Worm (Caenorhabditis elegans) whole organism, mixed stage, embryonic: ENCODE data around the gene C10A4.6.
A peak's percentile ranks its signal among the peaks of the same experiment; 100 is the strongest.
"Not testable (repeated sequence)": the region's sequence is repeated elsewhere in the genome, so short reads cannot be mapped to it uniquely, and the experiment has no call there.

Experiments
- M03D4.4 ChIP-seq: sonication (generic microtip); optimal IDR thresholded peaks from 2 replicates; lab custom pipeline; 2017; ENCODE audit warnings: mild to moderate bottlenecking, missing genetic modification characterization, missing compliant biosample characterization
- bed-3 ChIP-seq: fragments of 200-800 bp; sonication (Bioruptor generic); optimal IDR thresholded peaks from 3 replicates; lab custom pipeline; 2018; ENCODE audit warnings: mild to moderate bottlenecking, missing genetic modification characterization, moderate library complexity, missing compliant biosample characterization
- blmp-1 ChIP-seq: fragments of 150-350 bp; optimal IDR thresholded peaks from 2 replicates; lab custom pipeline; 2014; ENCODE audit warnings: missing biosample characterization, missing genetic modification characterization
- ceh-39 ChIP-seq: fragments of 150-350 bp; optimal IDR thresholded peaks from 2 replicates; lab custom pipeline; 2014; ENCODE audit warnings: missing biosample characterization, missing genetic modification characterization
- ceh-43 ChIP-seq: fragments of 200-800 bp; sonication (Bioruptor generic); optimal IDR thresholded peaks from 2 replicates; lab custom pipeline; 2018; ENCODE audit warnings: mild to moderate bottlenecking, missing genetic modification characterization, moderate library complexity, missing compliant biosample characterization
- ces-1 ChIP-seq: fragments of 150-350 bp; optimal IDR thresholded peaks from 2 replicates; lab custom pipeline; 2014; ENCODE audit warnings: missing biosample characterization, missing genetic modification reagents, missing genetic modification characterization
- cnd-1 ChIP-seq: fragments of 200-800 bp; sonication (Bioruptor generic); optimal IDR thresholded peaks from 2 replicates; lab custom pipeline; 2018; ENCODE audit warnings: mild to moderate bottlenecking, missing genetic modification characterization, missing compliant biosample characterization
- drap-1 ChIP-seq: fragments of 200-800 bp; sonication (Bioruptor generic); optimal IDR thresholded peaks from 3 replicates; lab custom pipeline; 2018; ENCODE audit warnings: mild to moderate bottlenecking, missing genetic modification characterization, missing compliant biosample characterization
- elt-1 ChIP-seq: sonication (generic microtip); optimal IDR thresholded peaks from 2 replicates; lab custom pipeline; 2017; ENCODE audit warnings: missing genetic modification characterization, mild to moderate bottlenecking, missing compliant biosample characterization, antibody characterized with exemption, moderate library complexity, borderline replicate concordance; ENCODE audit not compliant: insufficient read depth
- elt-3 ChIP-seq: fragments of 150-350 bp; optimal IDR thresholded peaks from 2 replicates; lab custom pipeline; 2014; ENCODE audit warnings: missing biosample characterization, missing genetic modification characterization
- ham-2 ChIP-seq: fragments of 200-800 bp; sonication (Bioruptor generic); optimal IDR thresholded peaks from 2 replicates; lab custom pipeline; 2018; ENCODE audit warnings: mild to moderate bottlenecking, missing genetic modification characterization, missing compliant biosample characterization
- hlh-1 ChIP-seq: fragments of 150-350 bp; optimal IDR thresholded peaks from 2 replicates; lab custom pipeline; 2014; ENCODE audit warnings: missing biosample characterization, missing genetic modification reagents, missing genetic modification characterization
- lin-13 ChIP-seq: fragments of 150-350 bp; optimal IDR thresholded peaks from 2 replicates; lab custom pipeline; 2014; ENCODE audit warnings: missing biosample characterization, missing genetic modification characterization
- lsy-2 ChIP-seq: fragments of 150-350 bp; optimal IDR thresholded peaks from 2 replicates; lab custom pipeline; 2014; ENCODE audit warnings: missing biosample characterization, missing genetic modification characterization
- mab-5 ChIP-seq: fragments of 150-350 bp; optimal IDR thresholded peaks from 2 replicates; lab custom pipeline; 2014; ENCODE audit warnings: missing biosample characterization, missing genetic modification characterization
- mls-2 ChIP-seq: sonication (generic microtip); optimal IDR thresholded peaks from 2 replicates; lab custom pipeline; 2016; ENCODE audit warnings: mild to moderate bottlenecking, missing genetic modification characterization, moderate library complexity, missing compliant biosample characterization
- nhr-12 ChIP-seq: fragments of 150-350 bp; optimal IDR thresholded peaks from 2 replicates; lab custom pipeline; 2014; ENCODE audit warnings: missing biosample characterization, missing genetic modification characterization
- nhr-237 ChIP-seq: fragments of 150-350 bp; optimal IDR thresholded peaks from 2 replicates; lab custom pipeline; 2014; ENCODE audit warnings: missing biosample characterization, missing genetic modification characterization
- nhr-28 ChIP-seq: fragments of 150-350 bp; optimal IDR thresholded peaks from 2 replicates; lab custom pipeline; 2014; ENCODE audit warnings: missing biosample characterization, missing genetic modification characterization
- nhr-76 ChIP-seq: sonication (generic microtip); optimal IDR thresholded peaks from 2 replicates; lab custom pipeline; 2017; ENCODE audit warnings: missing biosample characterization, missing genetic modification characterization
- pha-4 ChIP-seq: fragments of 150-350 bp; optimal IDR thresholded peaks from 2 replicates; lab custom pipeline; 2018; ENCODE audit warnings: missing biosample characterization, missing genetic modification reagents, missing genetic modification characterization
- sem-2 ChIP-seq: fragments of 200-800 bp; sonication (Bioruptor generic); optimal IDR thresholded peaks from 2 replicates; lab custom pipeline; 2018; ENCODE audit warnings: mild to moderate bottlenecking, missing genetic modification characterization, missing compliant biosample characterization
- snpc-4 ChIP-seq: fragments of 150-350 bp; optimal IDR thresholded peaks from 2 replicates; lab custom pipeline; 2014; ENCODE audit warnings: missing biosample characterization, missing genetic modification characterization
- sptf-1 ChIP-seq: sonication (generic microtip); optimal IDR thresholded peaks from 2 replicates; lab custom pipeline; 2017; ENCODE audit warnings: mild to moderate bottlenecking, missing genetic modification characterization, moderate library complexity, missing compliant biosample characterization
- tbx-8 ChIP-seq: fragments of 200-800 bp; sonication (Bioruptor generic); optimal IDR thresholded peaks from 2 replicates; lab custom pipeline; 2018; ENCODE audit warnings: mild to moderate bottlenecking, missing genetic modification characterization, moderate library complexity, missing compliant biosample characterization
- unc-120 ChIP-seq: sonication (generic microtip); optimal IDR thresholded peaks from 2 replicates; lab custom pipeline; 2017; ENCODE audit warnings: missing genetic modification characterization, missing compliant biosample characterization; ENCODE audit not compliant: poor library complexity, severe bottlenecking
- unc-62 ChIP-seq: fragments of 150-350 bp; optimal IDR thresholded peaks from 2 replicates; lab custom pipeline; 2014; ENCODE audit warnings: missing biosample characterization, missing genetic modification reagents, missing genetic modification characterization
- zip-8 ChIP-seq: fragments of 150-350 bp; optimal IDR thresholded peaks from 2 replicates; lab custom pipeline; 2014; ENCODE audit warnings: missing biosample characterization, missing genetic modification characterization
- ztf-11 ChIP-seq: fragments of 150-350 bp; optimal IDR thresholded peaks from 2 replicates; lab custom pipeline; 2014; ENCODE audit warnings: missing biosample characterization, missing genetic modification characterization

Gene C10A4.6

ce11 chrX:7343747-7344146 lies 46.6 kb upstream of the C10A4.6 start, which contains the start of gene C07D8.5:
Gene C07D8.5, plus strand, starts transcription at chrX:7344047.
- TF ChIP-seq pha-4 (tag; lab: Kevin White, UChicago) (no peak), elt-1 (tag; lab: Kevin White, UChicago) (no peak), tbx-8 (GFP tag; lab: Kevin White, UChicago) (no peak), ham-2 (no peak), ces-1 (no peak), hlh-1 (tag; lab: Kevin White, UChicago) (no peak), nhr-76 (tag; lab: Kevin White, UChicago) (no peak), ceh-39 (no peak), M03D4.4 (no peak), lsy-2 (tag; lab: Kevin White, UChicago) (no peak), sem-2 (GFP tag; lab: Kevin White, UChicago) (no peak), lin-13 (no peak), zip-8 (no peak), unc-62 (no peak), bed-3 (no peak), cnd-1 (no peak), snpc-4 (tag; lab: Kevin White, UChicago) (no peak), nhr-28 (tag; lab: Kevin White, UChicago) (no peak), mls-2 (tag; lab: Kevin White, UChicago) (no peak), unc-120 (no peak)
- TF ChIP-seq, all 35 proteins: peak for 0

ce11 chrX:7365267-7365666 lies 25.1 kb upstream of the C10A4.6 start, which contains the start of gene C56G3.2:
Gene C56G3.2, plus strand, starts transcription at chrX:7365567.
- TF ChIP-seq mab-5 (tag; lab: Kevin White, UChicago); blmp-1 (tag; lab: Kevin White, UChicago); unc-120: not testable (repeated sequence)

- TF ChIP-seq ceh-43 (GFP tag; lab: Kevin White, UChicago) (no peak), nhr-237 (tag; lab: Kevin White, UChicago) (no peak), snpc-4 (tag; lab: Kevin White, UChicago) (no peak), bed-3 (no peak), tbx-8 (GFP tag; lab: Kevin White, UChicago) (no peak), cnd-1 (no peak), sem-2 (GFP tag; lab: Kevin White, UChicago) (no peak), lsy-2 (tag; lab: Kevin White, UChicago) (no peak), nhr-12 (tag; lab: Kevin White, UChicago) (no peak), ces-1 (no peak), lin-13 (no peak), pha-4 (tag; lab: Kevin White, UChicago) (no peak), hlh-1 (tag; lab: Kevin White, UChicago) (no peak), nhr-76 (tag; lab: Kevin White, UChicago) (no peak), nhr-28 (tag; lab: Kevin White, UChicago) (no peak), ztf-11 (tag; lab: Kevin White, UChicago) (no peak), ceh-39 (no peak), sptf-1 (no peak)
- TF ChIP-seq, all 35 proteins: peak for 0
Observed at ce11 chrX:7369770-7370169, 20.6 kb upstream of the C10A4.6 start.

- TF ChIP-seq mls-2 (tag; lab: Kevin White, UChicago) (no peak), ces-1 (peak; percentile 63)
Observed at ce11 chrX:7371945-7372344, 18.4 kb upstream of the C10A4.6 start.

- TF ChIP-seq mls-2 (tag; lab: Kevin White, UChicago) (no peak), ham-2 (no peak), drap-1 (GFP tag; lab: Kevin White, UChicago) (no peak), ces-1 (peak; percentile 48)
Observed at ce11 chrX:7376941-7377340, 13.4 kb upstream of the C10A4.6 start, which contains the start of gene npr-8. Gene npr-8, plus strand, starts transcription at chrX:7377302.

- TF ChIP-seq M03D4.4 (no peak), elt-3 (tag; lab: Kevin White, UChicago) (no peak), nhr-76 (tag; lab: Kevin White, UChicago) (no peak), unc-62 (no peak), ham-2 (no peak), mab-5 (tag; lab: Kevin White, UChicago) (no peak)
Observed at ce11 chrX:7378608-7379007, 11.8 kb upstream of the C10A4.6 start.
